Worm (Caenorhabditis elegans) whole organism, L2 larva: ENCODE data around the gene T02D1.9.

Source experiments
- elt-3 ChIP-seq: sonication (generic microtip); optimal IDR thresholded peaks from 2 replicates; lab custom pipeline; 2017; ENCODE audit warnings: missing biosample characterization, missing genetic modification characterization
- mab-5 ChIP-seq: fragments of 150-350 bp; optimal IDR thresholded peaks from 2 replicates; lab custom pipeline; 2014; ENCODE audit warnings: missing biosample characterization, missing genetic modification characterization
- nhr-11 ChIP-seq: fragments of 150-350 bp; optimal IDR thresholded peaks from 2 replicates; lab custom pipeline; 2014; ENCODE audit warnings: missing biosample characterization, missing genetic modification characterization
- nhr-237 ChIP-seq: fragments of 150-350 bp; optimal IDR thresholded peaks from 2 replicates; lab custom pipeline; 2014; ENCODE audit warnings: missing biosample characterization, missing genetic modification characterization
- unc-55 ChIP-seq: fragments of 150-350 bp; sonication (generic microtip); optimal IDR thresholded peaks from 3 replicates; lab custom pipeline; 2014; ENCODE audit warnings: missing biosample characterization, missing genetic modification reagents, missing genetic modification characterization

DNA sequence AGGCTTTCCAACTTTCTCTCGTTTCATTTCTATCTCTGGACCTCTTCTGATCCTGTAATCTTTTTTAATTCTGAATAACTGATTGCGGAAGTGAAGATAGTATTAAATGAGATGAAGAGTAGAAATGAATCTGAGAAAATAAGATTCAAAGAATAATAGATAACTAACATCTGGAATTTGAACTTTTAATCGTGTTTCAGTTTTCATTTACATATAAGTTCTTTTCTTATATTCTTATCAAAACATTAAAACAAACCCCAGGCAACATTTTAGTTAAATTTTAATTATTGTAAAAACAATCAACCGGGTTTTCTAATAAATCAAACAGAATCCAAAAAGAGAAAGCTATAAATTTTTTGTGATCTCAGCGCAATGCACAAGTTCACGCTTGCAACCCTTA is 45.8 kb upstream of the T02D1.9 start:
- TF ChIP-seq mab-5 (tag; lab: Kevin White, UChicago) (no peak), nhr-237 (tag; lab: Kevin White, UChicago) (no peak), unc-55 (GFP tag; lab: Kevin White, UChicago) (no peak), nhr-11 (tag; lab: Kevin White, UChicago) (no peak), elt-3 (tag; lab: Kevin White, UChicago) (no peak)
